Worm (Caenorhabditis elegans): ENCODE results near the gene uroc-1.
"Not testable (repeated sequence)": the region's sequence is repeated elsewhere in the genome, so short reads cannot be mapped to it uniquely, and the experiment has no call there.

The uroc-1 gene

ce11 chrIV:16534900-16535299 lies 7.6 kb downstream of the uroc-1 start:
- TF ChIP-seq hlh-1 (tag; optimal IDR thresholded peaks at IDR 0.05): no peak
- TF ChIP-seq mep-1 (tag; optimal IDR thresholded peaks at IDR 0.05): no peak
- TF ChIP-seq sem-2 (GFP tag; optimal IDR thresholded peaks at IDR 0.05): no peak
- no peak for TF ChIP-seq zip-8 (tag; optimal IDR thresholded peaks at IDR 0.05)
- TF ChIP-seq drap-1 (GFP tag; optimal IDR thresholded peaks at IDR 0.05): no peak
- no peak for TF ChIP-seq nhr-76 (tag; optimal IDR thresholded peaks at IDR 0.05)
- no peak for TF ChIP-seq elt-1 (tag; optimal IDR thresholded peaks at IDR 0.05; ENCODE audit: borderline replicate concordance, insufficient read depth)
- no peak for TF ChIP-seq ham-2 (GFP tag; optimal IDR thresholded peaks at IDR 0.05)
- no peak for TF ChIP-seq nhr-2 (tag; optimal IDR thresholded peaks at IDR 0.05)
- TF ChIP-seq unc-120 (tag; optimal IDR thresholded peaks at IDR 0.05; ENCODE audit: poor library complexity, severe bottlenecking): no peak
- no peak for TF ChIP-seq nhr-28 (tag; optimal IDR thresholded peaks at IDR 0.05)
- TF ChIP-seq tbx-8 (GFP tag; optimal IDR thresholded peaks at IDR 0.05): no peak
- no peak for TF ChIP-seq lin-32 (GFP tag; optimal IDR thresholded peaks at IDR 0.05)
- no peak for TF ChIP-seq pha-4 (tag; optimal IDR thresholded peaks at IDR 0.05)
- no peak for TF ChIP-seq nhr-12 (tag; optimal IDR thresholded peaks at IDR 0.05)

DNA sequence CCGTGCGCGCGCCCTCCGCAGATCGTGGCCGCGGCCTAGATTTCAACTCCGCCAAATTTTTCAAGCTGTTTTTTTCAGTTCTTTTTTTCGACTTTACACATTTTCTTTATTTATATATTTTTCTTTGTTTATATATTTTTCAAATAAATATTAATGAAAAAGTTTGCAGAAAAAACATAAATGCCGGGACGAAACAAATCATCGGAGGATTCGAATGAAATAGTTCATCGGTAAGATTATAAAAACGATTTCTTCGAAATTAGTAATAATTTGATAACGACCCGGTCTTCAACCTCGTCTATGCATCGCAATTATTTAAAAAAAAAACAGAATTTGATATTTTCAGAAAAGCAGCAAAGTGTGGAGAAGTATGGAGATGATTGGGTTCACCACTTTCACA lies 9.2 kb downstream of the uroc-1 start, which contains the start of gene Y51H4A.6:
Gene Y51H4A.6 (plus strand): TSS at position 301 of the 400 bp plus-strand sequence.
- TF ChIP-seq snpc-4 (tag; optimal IDR thresholded peaks at IDR 0.05) (no peak), lsy-2 (tag; optimal IDR thresholded peaks at IDR 0.05) (no peak), lin-32 (GFP tag; optimal IDR thresholded peaks at IDR 0.05) (no peak), nhr-2 (tag; optimal IDR thresholded peaks at IDR 0.05) (no peak), ceh-83 (GFP tag; optimal IDR thresholded peaks at IDR 0.05) (no peak), flh-1 (GFP tag; optimal IDR thresholded peaks at IDR 0.05) (no peak), mls-2 (tag; optimal IDR thresholded peaks at IDR 0.05) (no peak), drap-1 (GFP tag; optimal IDR thresholded peaks at IDR 0.05) (no peak), lin-13 (tag; optimal IDR thresholded peaks at IDR 0.05) (no peak), elt-1 (tag; optimal IDR thresholded peaks at IDR 0.05; ENCODE audit: borderline replicate concordance, insufficient read depth) (no peak), M03D4.4 (tag; optimal IDR thresholded peaks at IDR 0.05) (no peak), bed-3 (GFP tag; optimal IDR thresholded peaks at IDR 0.05) (no peak), mep-1 (tag; optimal IDR thresholded peaks at IDR 0.05) (no peak), nhr-12 (tag; optimal IDR thresholded peaks at IDR 0.05) (no peak)

DNA sequence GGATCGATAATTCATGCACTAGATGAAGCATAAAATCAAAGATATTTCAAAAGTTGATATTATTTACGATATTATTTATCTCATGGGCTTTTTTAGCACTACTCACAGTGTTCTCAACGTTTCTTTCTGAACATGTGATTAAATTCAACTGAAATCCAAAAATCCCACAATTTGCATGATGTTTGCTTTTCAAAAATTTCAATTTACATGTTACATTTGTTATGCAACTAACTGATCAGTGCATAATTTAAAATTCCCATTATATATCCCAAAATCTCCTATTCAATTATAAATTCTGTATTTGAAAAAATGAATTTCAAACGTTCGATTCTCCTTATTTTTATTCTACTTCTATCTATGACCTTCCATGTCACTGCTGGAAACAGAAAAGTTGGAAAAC lies 14.2 kb downstream of the uroc-1 start, which contains the start of gene Y51H4A.937:
Gene Y51H4A.937 (plus strand): TSS at position 301 of the 400 bp plus-strand sequence.
- TF ChIP-seq ceh-83 (GFP tag; optimal IDR thresholded peaks at IDR 0.05) (no peak), tbx-8 (GFP tag; optimal IDR thresholded peaks at IDR 0.05) (no peak), sem-2 (GFP tag; optimal IDR thresholded peaks at IDR 0.05) (no peak), unc-39 (tag; optimal IDR thresholded peaks at IDR 0.05) (no peak), ztf-11 (tag; optimal IDR thresholded peaks at IDR 0.05) (no peak), M03D4.4 (tag; optimal IDR thresholded peaks at IDR 0.05) (no peak), flh-1 (GFP tag; optimal IDR thresholded peaks at IDR 0.05) (no peak), pha-4 (tag; optimal IDR thresholded peaks at IDR 0.05) (no peak)

ce11 chrIV:16526038-16526437 lies 16.5 kb downstream of the uroc-1 start, which contains the start of gene Y51H4A.5:
TSS of gene Y51H4A.5 (minus strand) at chrIV:16526138.
- TF ChIP-seq ham-2 (GFP tag; optimal IDR thresholded peaks at IDR 0.05) (no peak), unc-62 (GFP tag; optimal IDR thresholded peaks at IDR 0.05) (no peak), cnd-1 (tag; optimal IDR thresholded peaks at IDR 0.05) (no peak), nhr-2 (tag; optimal IDR thresholded peaks at IDR 0.05) (no peak)

- TF ChIP-seq flh-1 (GFP tag; optimal IDR thresholded peaks at IDR 0.05) (no peak), ceh-43 (GFP tag; optimal IDR thresholded peaks at IDR 0.05) (no peak), pha-4 (tag; optimal IDR thresholded peaks at IDR 0.05) (no peak), mab-5 (tag; optimal IDR thresholded peaks at IDR 0.05) (no peak), unc-120 (tag; optimal IDR thresholded peaks at IDR 0.05; ENCODE audit: poor library complexity, severe bottlenecking) (no peak), ceh-83 (GFP tag; optimal IDR thresholded peaks at IDR 0.05) (no peak), lsy-2 (tag; optimal IDR thresholded peaks at IDR 0.05) (no peak)
Measured at ce11 chrIV:16525018-16525417, 17.5 kb downstream of the uroc-1 start.

- not testable (repeated sequence) for TF ChIP-seq unc-120 (tag; optimal IDR thresholded peaks at IDR 0.05; ENCODE audit: poor library complexity, severe bottlenecking); nhr-2 (tag; optimal IDR thresholded peaks at IDR 0.05); mab-5 (tag; optimal IDR thresholded peaks at IDR 0.05)
Measured at ce11 chrIV:16507132-16507531, 35.4 kb downstream of the uroc-1 start, which contains the start of gene Y51H4A.935. TSS of gene Y51H4A.935 (minus strand) at chrIV:16507232.
